Worm (Caenorhabditis elegans) whole organism, midembryonic: ENCODE data around the gene ZC404.2.

Experiments used
- T22C8.4 ChIP-seq: fragments of 200-800 bp; sonication (Bioruptor generic); IDR thresholded peaks from 2 replicates; pipeline ENCODE4 v1.3.6; 2022; ENCODE audit warnings: missing genetic modification characterization, missing compliant biosample characterization
- cog-1 ChIP-seq: sonication (generic microtip); optimal IDR thresholded peaks from 2 replicates; lab custom pipeline; 2016; ENCODE audit warnings: missing genetic modification characterization, missing compliant biosample characterization
- flt-1 ChIP-seq: fragments of 200-800 bp; sonication (Bioruptor generic); IDR thresholded peaks from 2 replicates; pipeline ENCODE4 v1.3.6; 2022; ENCODE audit warnings: missing genetic modification characterization, missing compliant biosample characterization
- klf-2 ChIP-seq: fragments of 200-800 bp; sonication (Bioruptor generic); conservative IDR thresholded peaks from 2 replicates; pipeline ENCODE4 v1.3.6; 2022; ENCODE audit warnings: missing genetic modification reagents, missing genetic modification characterization, missing compliant biosample characterization
- ref-1 ChIP-seq: fragments of 200-800 bp; sonication (Bioruptor generic); conservative IDR thresholded peaks from 2 replicates; pipeline ENCODE4 v1.3.6; 2022; ENCODE audit warnings: missing genetic modification reagents, missing genetic modification characterization, missing compliant biosample characterization
- tab-1 ChIP-seq: fragments of 200-800 bp; sonication (Bioruptor generic); IDR thresholded peaks from 2 replicates; pipeline ENCODE4 v1.3.6; 2022; ENCODE audit warnings: missing genetic modification characterization, missing compliant biosample characterization
- ztf-23 ChIP-seq: fragments of 200-800 bp; sonication (Bioruptor generic); IDR thresholded peaks from 2 replicates; pipeline ENCODE4 v1.3.6; 2022; ENCODE audit warnings: missing genetic modification reagents, missing genetic modification characterization, missing compliant biosample characterization
- ztf-29 ChIP-seq: fragments of 200-800 bp; sonication (Bioruptor generic); IDR thresholded peaks from 2 replicates; pipeline ENCODE4 v1.3.6; 2022; ENCODE audit warnings: missing genetic modification reagents, missing genetic modification characterization, missing compliant biosample characterization

ce11 chrV:6780676-6781075 lies 7.1 kb upstream of the ZC404.2 start:
- TF ChIP-seq ztf-23 (GFP tag; lab: Robert Waterston, UW) (no peak), flt-1 (GFP tag; lab: Robert Waterston, UW) (no peak), T22C8.4 (GFP tag; lab: Robert Waterston, UW) (no peak), klf-2 (GFP tag; lab: Robert Waterston, UW) (no peak), tab-1 (GFP tag; lab: Robert Waterston, UW) (no peak), ztf-29 (GFP tag; lab: Robert Waterston, UW) (no peak), cog-1 (tag; lab: Kevin White, UChicago) (no peak), ref-1 (GFP tag; lab: Robert Waterston, UW) (no peak)
